Worm (Caenorhabditis elegans): Measurements from ENCODE around the gene Y48E1B.17.

The Y48E1B.17 gene

DNA sequence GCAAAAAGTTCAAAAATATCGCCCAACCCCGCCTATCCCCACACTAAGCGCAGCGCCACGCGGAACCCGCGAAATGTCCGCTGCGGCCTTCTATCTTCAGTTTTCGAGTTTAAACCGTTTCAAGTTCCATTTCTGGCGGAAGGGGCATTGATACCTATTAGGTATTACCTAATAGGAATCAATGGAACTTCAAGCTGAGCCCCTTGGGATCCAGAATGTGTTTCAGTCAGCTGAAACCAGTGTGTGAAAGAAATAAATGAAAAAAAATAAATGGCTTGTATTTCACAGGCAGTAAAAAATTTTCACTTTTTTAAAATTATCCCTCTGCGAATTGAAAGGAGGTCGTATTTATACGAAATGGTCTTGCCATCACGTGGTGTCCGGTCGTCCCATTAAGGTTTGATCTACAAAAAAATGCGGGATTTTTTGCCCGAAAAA, 19.7 kb downstream of the Y48E1B.17 start:
- TF ChIP-seq snpc-4 (tag; optimal IDR thresholded peaks at IDR 0.05) (peak; percentile 92), ama-1 (optimal IDR thresholded peaks at IDR 0.05) (no peak), elt-3 (tag; optimal IDR thresholded peaks at IDR 0.05) (peak in 1 of 3 experiments; percentile 21), ztf-4 (tag; optimal IDR thresholded peaks at IDR 0.05) (no peak), fkh-10 (GFP tag; optimal IDR thresholded peaks at IDR 0.05) (no peak), fos-1 (tag; optimal IDR thresholded peaks at IDR 0.05) (no peak), eor-1 (tag; optimal IDR thresholded peaks at IDR 0.05) (no peak)

DNA sequence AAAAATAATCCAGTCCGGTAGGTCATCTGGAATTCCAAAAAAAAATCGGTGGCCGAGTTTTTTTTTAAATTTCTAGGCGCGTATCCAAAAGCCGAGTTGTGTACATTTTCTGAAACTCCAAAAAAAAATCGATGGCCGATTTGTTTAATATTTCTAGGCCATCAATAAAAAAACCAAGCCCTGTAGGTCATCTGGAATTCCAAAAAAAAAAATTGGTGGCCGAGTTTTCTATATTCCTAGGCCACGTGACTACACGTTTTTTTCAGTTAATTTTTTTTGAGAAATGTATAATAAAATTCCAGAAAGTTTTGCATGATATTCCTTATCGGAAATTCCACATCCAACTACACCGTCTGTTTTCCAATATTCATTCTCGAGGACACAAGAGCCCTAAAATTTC, 23.3 kb downstream of the Y48E1B.17 start, which contains the start of gene sre-45:
TSS of gene sre-45 (plus strand) at position 301 of the 400 bp plus-strand sequence.
- TF ChIP-seq ama-1 (optimal IDR thresholded peaks at IDR 0.05) (no peak), lsy-12 (tag; optimal IDR thresholded peaks at IDR 0.05) (no peak), nhr-237 (tag; optimal IDR thresholded peaks at IDR 0.05) (no peak), nhr-12 (tag; optimal IDR thresholded peaks at IDR 0.05) (no peak), fkh-10 (GFP tag; optimal IDR thresholded peaks at IDR 0.05) (no peak), eor-1 (tag; optimal IDR thresholded peaks at IDR 0.05) (no peak), ztf-11 (tag; optimal IDR thresholded peaks at IDR 0.05) (no peak), lin-15B (tag; optimal IDR thresholded peaks at IDR 0.05) (no peak), daf-12 (tag; optimal IDR thresholded peaks at IDR 0.05) (no peak), ceh-82 (tag; optimal IDR thresholded peaks at IDR 0.05) (no peak), ZK546.5 (tag; optimal IDR thresholded peaks at IDR 0.05) (no peak), tbx-2 (tag; optimal IDR thresholded peaks at IDR 0.05) (no peak), elt-1 (tag; optimal IDR thresholded peaks at IDR 0.05) (no peak)

DNA sequence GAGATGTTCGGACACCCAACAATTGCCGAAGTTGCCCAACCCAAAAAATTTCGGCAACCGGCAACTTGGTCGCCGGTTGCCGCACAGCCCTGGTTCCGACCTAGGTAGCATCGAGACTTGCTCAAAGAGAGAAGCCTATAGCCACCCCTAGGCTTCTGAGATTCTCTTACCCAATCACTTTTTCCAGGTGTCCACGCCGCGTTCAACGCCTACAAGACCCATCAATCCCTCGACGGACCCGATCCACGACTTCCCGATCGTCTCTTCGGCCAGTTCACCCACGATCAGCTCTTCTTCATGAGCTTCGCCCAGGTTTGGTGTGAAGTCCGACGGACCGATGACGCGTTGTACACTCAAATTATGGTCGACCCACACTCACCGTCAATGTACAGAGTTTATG, 25.1 kb downstream of the Y48E1B.17 start:
- TF ChIP-seq nhr-23 (tag; optimal IDR thresholded peaks at IDR 0.05) (no peak), sea-2 (GFP tag; optimal IDR thresholded peaks at IDR 0.05) (no peak), nhr-67 (tag; optimal IDR thresholded peaks at IDR 0.05) (no peak), nhr-237 (tag; optimal IDR thresholded peaks at IDR 0.05) (no peak), pqm-1 (tag; optimal IDR thresholded peaks at IDR 0.05) (no peak), nhr-12 (tag; optimal IDR thresholded peaks at IDR 0.05) (no peak), jun-1 (tag; optimal IDR thresholded peaks at IDR 0.05) (no peak), ZK546.5 (tag; optimal IDR thresholded peaks at IDR 0.05) (no peak), ceh-9 (tag; optimal IDR thresholded peaks at IDR 0.05) (no peak), lsy-12 (tag; optimal IDR thresholded peaks at IDR 0.05) (no peak), ceh-16 (tag; optimal IDR thresholded peaks at IDR 0.05) (no peak), mml-1 (tag; optimal IDR thresholded peaks at IDR 0.05) (no peak), ceh-28 (tag; optimal IDR thresholded peaks at IDR 0.05) (no peak), fkh-10 (GFP tag; optimal IDR thresholded peaks at IDR 0.05) (no peak), ama-1 (optimal IDR thresholded peaks at IDR 0.05) (no peak), elt-3 (tag; optimal IDR thresholded peaks at IDR 0.05) (no peak), lin-39 (tag; optimal IDR thresholded peaks at IDR 0.05) (no peak), aly-2 (tag; optimal IDR thresholded peaks at IDR 0.05) (no peak), nhr-11 (tag; optimal IDR thresholded peaks at IDR 0.05) (no peak)

DNA sequence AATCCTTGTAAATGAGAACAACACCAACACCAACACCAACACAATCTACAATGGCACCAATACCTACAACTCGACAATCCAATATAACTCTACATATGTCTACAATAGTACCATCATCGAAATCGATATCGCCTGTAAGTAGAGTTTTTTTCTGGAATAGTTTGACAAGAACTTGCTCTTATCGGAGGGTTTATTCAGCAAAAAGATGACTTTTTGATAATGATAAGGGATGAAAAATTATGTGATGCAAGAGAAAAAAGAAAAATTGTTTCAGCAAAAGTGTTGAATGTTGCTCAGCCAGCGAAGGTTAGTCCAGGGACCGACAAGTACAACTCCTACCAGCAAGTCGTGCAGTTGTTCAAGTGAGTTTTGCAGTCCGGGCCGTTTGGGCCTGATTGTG, 32.3 kb downstream of the Y48E1B.17 start:
- TF ChIP-seq pqm-1 (tag; optimal IDR thresholded peaks at IDR 0.05) (peak; percentile 1), elt-2 (tag; optimal IDR thresholded peaks at IDR 0.05) (peak; percentile 56), nhr-23 (tag; optimal IDR thresholded peaks at IDR 0.05) (no peak)

DNA sequence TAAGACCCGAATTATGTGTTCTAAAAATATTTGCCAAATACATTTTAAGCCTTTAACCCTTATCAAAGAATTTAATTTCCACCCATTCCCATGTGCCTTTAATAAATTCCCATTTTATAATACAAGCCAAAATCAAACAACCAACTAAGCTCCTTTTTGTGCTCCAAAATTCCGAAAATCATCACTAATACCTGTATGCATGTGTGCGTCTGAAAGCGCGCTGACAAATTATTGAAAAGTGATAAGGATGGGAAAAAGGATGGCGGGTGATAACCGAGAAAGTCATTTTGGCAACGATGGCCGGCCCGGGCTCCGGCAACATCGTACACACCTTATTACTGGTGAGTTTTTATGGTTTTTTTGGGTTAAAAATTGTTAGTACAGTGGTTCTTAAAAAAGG, 33.3 kb downstream of the Y48E1B.17 start, which contains the start of gene nep-17:
TSS of gene nep-17 (plus strand) at position 285 of the 400 bp plus-strand sequence.
- no peak for TF ChIP-seq mdl-1 (tag; optimal IDR thresholded peaks at IDR 0.05)
- no peak for TF ChIP-seq fkh-10 (GFP tag; optimal IDR thresholded peaks at IDR 0.05)
- no peak for TF ChIP-seq nhr-76 (tag; optimal IDR thresholded peaks at IDR 0.05)
- TF ChIP-seq aly-2 (tag; optimal IDR thresholded peaks at IDR 0.05) = no peak
- peak; percentile 66 for TF ChIP-seq skn-1 (tag; optimal IDR thresholded peaks at IDR 0.05)
- no peak for TF ChIP-seq nhr-11 (tag; optimal IDR thresholded peaks at IDR 0.05)
- no peak for TF ChIP-seq nhr-25 (tag; optimal IDR thresholded peaks at IDR 0.05)
- TF ChIP-seq eor-1 (tag; optimal IDR thresholded peaks at IDR 0.05) = no peak
- peak; percentile 82 for TF ChIP-seq elt-2 (tag; optimal IDR thresholded peaks at IDR 0.05)
- no peak for TF ChIP-seq pha-4 (tag; optimal IDR thresholded peaks at IDR 0.05)
- TF ChIP-seq ama-1 (optimal IDR thresholded peaks at IDR 0.05) = no peak
- peak; percentile 80 for TF ChIP-seq pqm-1 (tag; optimal IDR thresholded peaks at IDR 0.05)
- TF ChIP-seq R02D3.7 (tag; optimal IDR thresholded peaks at IDR 0.05) = no peak
- no peak for TF ChIP-seq zag-1 (tag; optimal IDR thresholded peaks at IDR 0.05)

All from whole organism, L3 larva.